Fruit fly (Drosophila melanogaster): Measurements from ENCODE around the gene CG18549.
A peak's percentile ranks its signal among the peaks of the same experiment; 100 is the strongest.

The CG18549 gene

dm6 chr3R:12408160-12408559 lies 40.9 kb upstream of the CG18549 start, which contains the start of gene CG5196 (continued):
- TF ChIP-seq ato (GFP tag; IDR thresholded peaks at IDR 0.05; ENCODE audit: partially characterized antibody) (peak; percentile 57; the same call in 1 of the 2 replicates), CG18599 (GFP tag; optimal IDR thresholded peaks at IDR 0.05) (no peak), corto (GFP tag; optimal IDR thresholded peaks at IDR 0.05) (no peak), CG17829 (tag; optimal IDR thresholded peaks at IDR 0.05) (peak; percentile 36), Drgx (GFP tag; IDR thresholded peaks at IDR 0.05) (no peak), CG34422 (GFP tag; IDR thresholded peaks at IDR 0.05) (peak; percentile 84; the same call in 2 of the 3 replicates), tin (GFP tag; optimal IDR thresholded peaks at IDR 0.05) (no peak), jing (GFP tag; optimal IDR thresholded peaks at IDR 0.05) (no peak), Sry-δ (GFP tag; optimal IDR thresholded peaks at IDR 0.05) (peak; percentile 56), ham (GFP tag; IDR thresholded peaks at IDR 0.05) (no peak), sima (GFP tag; optimal IDR thresholded peaks at IDR 0.05) (no peak), CG10543 (GFP tag; optimal IDR thresholded peaks at IDR 0.05) (no peak), abd-A (tag; optimal IDR thresholded peaks at IDR 0.05) (no peak), CG18262 (tag; optimal IDR thresholded peaks at IDR 0.05) (no peak), CrebB (tag; optimal IDR thresholded peaks at IDR 0.05) (no peak), Scr (GFP tag; IDR thresholded peaks at IDR 0.05; ENCODE audit: partially characterized antibody) (peak; percentile 65), CG4360 (GFP tag; IDR thresholded peaks at IDR 0.05) (no peak), CG15269 (tag; optimal IDR thresholded peaks at IDR 0.05) (no peak), CG10274 (GFP tag; optimal IDR thresholded peaks at IDR 0.05) (no peak), CG11093 (GFP tag; IDR thresholded peaks at IDR 0.05) (no peak), Hr39 (optimal IDR thresholded peaks at IDR 0.05) (no peak), CG4617 (GFP tag; optimal IDR thresholded peaks at IDR 0.05; ENCODE audit: borderline replicate concordance) (peak; percentile 55), Ssrp (tag; optimal IDR thresholded peaks at IDR 0.05) (no peak), aop (GFP tag; IDR thresholded peaks at IDR 0.05) (no peak), Stat92E (GFP tag; optimal IDR thresholded peaks at IDR 0.05) (peak in 1 of 3 experiments; percentile 44), lilli (GFP tag; optimal IDR thresholded peaks at IDR 0.05) (peak; percentile 11), Blimp-1 (GFP tag; optimal IDR thresholded peaks at IDR 0.05) (no peak), pb (GFP tag; optimal IDR thresholded peaks at IDR 0.05) (peak; percentile 26), CG12219 (GFP tag; optimal IDR thresholded peaks at IDR 0.05) (no peak), CG13424 (tag; optimal IDR thresholded peaks at IDR 0.05) (peak; percentile 16), Ptx1 (GFP tag; IDR thresholded peaks at IDR 0.05) (no peak), Fer1 (GFP tag; optimal IDR thresholded peaks at IDR 0.05) (peak; percentile 38), CG7928 (GFP tag; optimal IDR thresholded peaks at IDR 0.05) (peak; percentile 7), CG8089 (GFP tag; optimal IDR thresholded peaks at IDR 0.05) (no peak), E2f2 (GFP tag; IDR thresholded peaks at IDR 0.05) (peak; percentile 87), eyg (GFP tag; optimal IDR thresholded peaks at IDR 0.05) (no peak), CG12104 (GFP tag; optimal IDR thresholded peaks at IDR 0.05) (no peak), zfh1 (GFP tag; IDR thresholded peaks at IDR 0.05) (0 out of 3 replicates have a peak, but pooled peaks have one; percentile 27), CG6175 (GFP tag; IDR thresholded peaks at IDR 0.05) (no peak), stc (GFP tag; IDR thresholded peaks at IDR 0.05) (0 out of 2 replicates have a peak, but pooled peaks have one; percentile 25), HLH4C (GFP tag; IDR thresholded peaks at IDR 0.05; ENCODE audit: partially characterized antibody) (peak; percentile 70), Tbp (GFP tag; optimal IDR thresholded peaks at IDR 0.05) (no peak), bsh (GFP tag; optimal IDR thresholded peaks at IDR 0.05) (no peak), vvl (GFP tag; IDR thresholded peaks at IDR 0.05) (peak; percentile 44; the same call in 1 of the 2 replicates), CG1024 (GFP tag; IDR thresholded peaks at IDR 0.05) (no peak), Ets65A (GFP tag) (no peak), CG10462 (GFP tag; optimal IDR thresholded peaks at IDR 0.05) (no peak), CG15514 (GFP tag; optimal IDR thresholded peaks at IDR 0.05) (peak; percentile 99), CG1529 (GFP tag; optimal IDR thresholded peaks at IDR 0.05) (no peak), z (GFP tag; IDR thresholded peaks at IDR 0.05) (no peak), ac (GFP tag; optimal IDR thresholded peaks at IDR 0.05) (no peak), CTCF (GFP tag; optimal IDR thresholded peaks at IDR 0.05) (peak; percentile 8)

All from whole organism, embryonic.